Worm (Caenorhabditis elegans): ENCODE results near the gene mob-1.
"Not testable (repeated sequence)": the region's sequence is repeated elsewhere in the genome, so short reads cannot be mapped to it uniquely, and the experiment has no call there.

The mob-1 gene

ce11 chrIV:11828012-11828411 lies 32.3 kb upstream of the mob-1 start, which contains the start of gene M117.6:
TSS of gene M117.6 (minus strand) at chrIV:11828112.
- TF ChIP-seq fkh-2, skn-1, zag-1 (tag; optimal IDR thresholded peaks at IDR 0.05): not testable (repeated sequence)

ce11 chrIV:11833456-11833855 lies 26.9 kb upstream of the mob-1 start, which contains the start of gene M117.4:
TSS of gene M117.4 (minus strand) at chrIV:11833556.
- TF ChIP-seq daf-12 (tag; optimal IDR thresholded peaks at IDR 0.05) (no peak), unc-39 (tag; optimal IDR thresholded peaks at IDR 0.05) (no peak), mdl-1 (tag; optimal IDR thresholded peaks at IDR 0.05) (no peak), nhr-77 (tag; optimal IDR thresholded peaks at IDR 0.05) (no peak), eor-1 (tag; optimal IDR thresholded peaks at IDR 0.05) (no peak), pqm-1 (tag; optimal IDR thresholded peaks at IDR 0.05) (no peak)

ce11 chrIV:11838657-11839056 lies 21.7 kb upstream of the mob-1 start, which contains the start of gene fbxb-3:
TSS of gene fbxb-3 (plus strand) at chrIV:11838957.
- no peak for TF ChIP-seq unc-39 (tag; optimal IDR thresholded peaks at IDR 0.05)
- no peak for TF ChIP-seq nhr-43 (tag; optimal IDR thresholded peaks at IDR 0.05; ENCODE audit: poor library complexity, severe bottlenecking)
- no peak for TF ChIP-seq daf-12 (tag; optimal IDR thresholded peaks at IDR 0.05)
- no peak for TF ChIP-seq lin-39 (tag; optimal IDR thresholded peaks at IDR 0.05)
- no peak for TF ChIP-seq nhr-237 (tag; optimal IDR thresholded peaks at IDR 0.05)
- TF ChIP-seq lsy-12 (tag; optimal IDR thresholded peaks at IDR 0.05) = no peak
- no peak for TF ChIP-seq egl-5 (tag; optimal IDR thresholded peaks at IDR 0.05)
- no peak for TF ChIP-seq pqm-1 (tag; optimal IDR thresholded peaks at IDR 0.05)
- no peak for TF ChIP-seq mdl-1 (tag; optimal IDR thresholded peaks at IDR 0.05)
- no peak for TF ChIP-seq skn-1 (tag; optimal IDR thresholded peaks at IDR 0.05)
- no peak for TF ChIP-seq nhr-28 (tag; optimal IDR thresholded peaks at IDR 0.05)
- TF ChIP-seq nhr-11 (tag; optimal IDR thresholded peaks at IDR 0.05) = no peak
- no peak for TF ChIP-seq sea-2 (GFP tag; optimal IDR thresholded peaks at IDR 0.05)
- no peak for TF ChIP-seq ztf-11 (tag; optimal IDR thresholded peaks at IDR 0.05)
- no peak for TF ChIP-seq hmg-11 (tag; optimal IDR thresholded peaks at IDR 0.05)
- TF ChIP-seq nhr-77 (tag; optimal IDR thresholded peaks at IDR 0.05) = no peak
- no peak for TF ChIP-seq ceh-28 (tag; optimal IDR thresholded peaks at IDR 0.05)
- no peak for TF ChIP-seq tbx-2 (tag; optimal IDR thresholded peaks at IDR 0.05)

- TF ChIP-seq ceh-82 (tag; optimal IDR thresholded peaks at IDR 0.05) (no peak), pha-4 (tag; optimal IDR thresholded peaks at IDR 0.05) (peak; percentile 56), lsy-12 (tag; optimal IDR thresholded peaks at IDR 0.05) (no peak), egl-5 (tag; optimal IDR thresholded peaks at IDR 0.05) (no peak), daf-12 (tag; optimal IDR thresholded peaks at IDR 0.05) (no peak), elt-1 (tag; optimal IDR thresholded peaks at IDR 0.05) (no peak)
Observed at ce11 chrIV:11842121-11842520, 18.2 kb upstream of the mob-1 start, which contains the start of gene F38H4.3. TSS of gene F38H4.3 (plus strand) at chrIV:11842421.

ce11 chrIV:11847771-11848312 lies 12.5 kb upstream of the mob-1 start, which contains the start of the genes F38H4.6 and F38H4.4:
TSS of gene F38H4.6 (minus strand) at chrIV:11847871.
TSS of gene F38H4.4 (plus strand) at chrIV:11848262.
- no peak for TF ChIP-seq nhr-23 (tag; optimal IDR thresholded peaks at IDR 0.05)

ce11 chrIV:11851882-11852281 lies 8.5 kb upstream of the mob-1 start, which contains the start of gene F38H4.5:
TSS of gene F38H4.5 (plus strand) at chrIV:11852182.
- no peak for TF ChIP-seq ztf-11 (tag; optimal IDR thresholded peaks at IDR 0.05)
- no peak for TF ChIP-seq nhr-23 (tag; optimal IDR thresholded peaks at IDR 0.05)
- TF ChIP-seq ztf-4 (tag; optimal IDR thresholded peaks at IDR 0.05) = no peak
- no peak for TF ChIP-seq elt-2 (tag; optimal IDR thresholded peaks at IDR 0.05)
- TF ChIP-seq nhr-77 (tag; optimal IDR thresholded peaks at IDR 0.05) = no peak
- no peak for TF ChIP-seq nhr-28 (tag; optimal IDR thresholded peaks at IDR 0.05)
- no peak for TF ChIP-seq nhr-43 (tag; optimal IDR thresholded peaks at IDR 0.05; ENCODE audit: poor library complexity, severe bottlenecking)
- TF ChIP-seq unc-39 (tag; optimal IDR thresholded peaks at IDR 0.05) = no peak
- TF ChIP-seq aly-2 (tag; optimal IDR thresholded peaks at IDR 0.05) = no peak
- TF ChIP-seq daf-12 (tag; optimal IDR thresholded peaks at IDR 0.05) = no peak
- no peak for TF ChIP-seq R02D3.7 (tag; optimal IDR thresholded peaks at IDR 0.05)
- no peak for TF ChIP-seq hmg-11 (tag; optimal IDR thresholded peaks at IDR 0.05)
- no peak for TF ChIP-seq nhr-12 (tag; optimal IDR thresholded peaks at IDR 0.05)
- TF ChIP-seq skn-1 (tag; optimal IDR thresholded peaks at IDR 0.05) = no peak
- no peak for TF ChIP-seq elt-1 (tag; optimal IDR thresholded peaks at IDR 0.05)
- TF ChIP-seq eor-1 (tag; optimal IDR thresholded peaks at IDR 0.05) = no peak
- no peak for TF ChIP-seq sea-2 (GFP tag; optimal IDR thresholded peaks at IDR 0.05)
- TF ChIP-seq nhr-237 (tag; optimal IDR thresholded peaks at IDR 0.05) = no peak

Measured in whole organism, L3 larva.